Worm (Caenorhabditis elegans) whole organism, L1 larva: ENCODE data around the gene ssp-36.

Source experiments
- C34B4.2 ChIP-seq: sonication (generic microtip); optimal IDR thresholded peaks from 2 replicates; lab custom pipeline; 2017; ENCODE audit warnings: mild to moderate bottlenecking, missing genetic modification characterization, missing compliant biosample characterization
- Y116A8C.19 ChIP-seq: sonication (generic microtip); optimal IDR thresholded peaks from 2 replicates; lab custom pipeline; 2016; ENCODE audit warnings: missing compliant biosample characterization, missing genetic modification characterization, borderline replicate concordance
- aly-2 ChIP-seq: fragments of 150-350 bp; optimal IDR thresholded peaks from 2 replicates; lab custom pipeline; 2014; ENCODE audit warnings: missing biosample characterization, missing genetic modification characterization
- ama-1 ChIP-seq: fragments of 150-350 bp; optimal IDR thresholded peaks from 2 replicates; lab custom pipeline; 2014
- blmp-1 ChIP-seq: fragments of 150-350 bp; optimal IDR thresholded peaks from 2 replicates; lab custom pipeline; 2014; ENCODE audit warnings: missing biosample characterization, missing genetic modification characterization
- ceh-63 ChIP-seq: fragments of 200-800 bp; sonication (Bioruptor generic); optimal IDR thresholded peaks from 2 replicates; lab custom pipeline; 2018; ENCODE audit warnings: mild to moderate bottlenecking, missing genetic modification characterization, missing compliant biosample characterization
- ceh-82 ChIP-seq, 3 experiments: fragments of 150-350 bp in 1 of 3; sonication (generic microtip) in 2 of 3; optimal IDR thresholded peaks; 2 replicates each; lab custom pipeline; 2014 to 2017; ENCODE audit warnings: missing biosample characterization in 3 of 3, missing genetic modification characterization in 3 of 3
- ces-1 ChIP-seq: fragments of 150-350 bp; optimal IDR thresholded peaks from 2 replicates; lab custom pipeline; 2014; ENCODE audit warnings: missing biosample characterization, missing genetic modification reagents, missing genetic modification characterization
- dpl-1 ChIP-seq, 3 experiments: fragments of 150-350 bp in 2 of 3; sonication (generic microtip) in 1 of 3; optimal IDR thresholded peaks; 2 replicates each; lab custom pipeline; 2014 to 2017; ENCODE audit warnings: missing biosample characterization in 3 of 3, missing genetic modification characterization in 3 of 3, missing genetic modification reagents in 3 of 3
- dsc-1 ChIP-seq: sonication (generic microtip); optimal IDR thresholded peaks from 2 replicates; lab custom pipeline; 2016; ENCODE audit warnings: mild to moderate bottlenecking, missing genetic modification characterization, missing compliant biosample characterization
- efl-1 ChIP-seq, 4 experiments: fragments of 150-350 bp; optimal IDR thresholded peaks in 3 of 4; peaks in 1 of 4; 1 replicate in 1 of 4; 2 replicates in 3 of 4; lab custom pipeline; 2014; ENCODE audit warnings: missing biosample characterization in 2 of 4, missing genetic modification characterization in 2 of 4, missing genetic modification reagents in 2 of 4
- elt-2 ChIP-seq: sonication (generic microtip); optimal IDR thresholded peaks from 2 replicates; lab custom pipeline; 2016; ENCODE audit warnings: missing genetic modification characterization, mild to moderate bottlenecking, inconsistent platforms, missing compliant biosample characterization, missing genetic modification reagents
- elt-3 ChIP-seq, 6 experiments: fragments of 150-350 bp in 1 of 6; sonication (generic microtip); optimal IDR thresholded peaks; 2 replicates each; lab custom pipeline; 2017 to 2018; ENCODE audit warnings: missing biosample characterization in 6 of 6, missing genetic modification characterization in 6 of 6, inconsistent platforms in 1 of 6
- ets-5 ChIP-seq: fragments of 200-800 bp; sonication (Bioruptor generic); IDR thresholded peaks from 2 replicates; pipeline ENCODE4 v1.3.6; 2022; ENCODE audit warnings: missing genetic modification characterization, missing compliant biosample characterization
- fkh-4 ChIP-seq: sonication (generic microtip); optimal IDR thresholded peaks from 2 replicates; lab custom pipeline; 2016; ENCODE audit warnings: missing compliant biosample characterization, missing genetic modification characterization, borderline replicate concordance
- fos-1 ChIP-seq: fragments of 150-350 bp; optimal IDR thresholded peaks from 2 replicates; lab custom pipeline; 2014; ENCODE audit warnings: missing biosample characterization, missing genetic modification characterization
- grh-1 ChIP-seq: fragments of 200-800 bp; sonication (Bioruptor generic); IDR thresholded peaks from 2 replicates; pipeline ENCODE4 v1.3.6; 2022; ENCODE audit warnings: missing genetic modification reagents, missing genetic modification characterization, missing compliant biosample characterization
- hlh-17 ChIP-seq: fragments of 200-800 bp; sonication (Bioruptor generic); optimal IDR thresholded peaks from 2 replicates; lab custom pipeline; 2018; ENCODE audit warnings: missing genetic modification characterization, mild to moderate bottlenecking, missing compliant biosample characterization, moderate library complexity, borderline replicate concordance
- hlh-4 ChIP-seq: sonication (generic microtip); optimal IDR thresholded peaks from 2 replicates; lab custom pipeline; 2016; ENCODE audit warnings: mild to moderate bottlenecking, missing genetic modification characterization, missing compliant biosample characterization
- irx-1 ChIP-seq: sonication (generic microtip); optimal IDR thresholded peaks from 2 replicates; lab custom pipeline; 2016; ENCODE audit warnings: missing genetic modification characterization, missing compliant biosample characterization
- jun-1 ChIP-seq: fragments of 150-350 bp; optimal IDR thresholded peaks from 2 replicates; lab custom pipeline; 2014; ENCODE audit warnings: missing biosample characterization, missing genetic modification reagents, missing genetic modification characterization
- lin-13 ChIP-seq: fragments of 150-350 bp; optimal IDR thresholded peaks from 2 replicates; lab custom pipeline; 2014; ENCODE audit warnings: missing biosample characterization, missing genetic modification reagents, missing genetic modification characterization
- lin-15B ChIP-seq: fragments of 150-350 bp; sonication (generic microtip); optimal IDR thresholded peaks from 3 replicates; lab custom pipeline; 2014; ENCODE audit warnings: missing biosample characterization, missing genetic modification characterization
- lin-39 ChIP-seq: fragments of 150-350 bp; optimal IDR thresholded peaks from 2 replicates; lab custom pipeline; 2014; ENCODE audit warnings: missing biosample characterization, missing genetic modification reagents, missing genetic modification characterization
- lsy-2 ChIP-seq, 2 experiments: fragments of 150-350 bp; optimal IDR thresholded peaks; 2 replicates each; lab custom pipeline; 2014; ENCODE audit warnings: missing biosample characterization in 2 of 2, missing genetic modification characterization in 2 of 2
- mab-9 ChIP-seq: fragments of 200-800 bp; sonication (Bioruptor generic); IDR thresholded peaks from 2 replicates; pipeline ENCODE4 v1.3.6; 2022; ENCODE audit warnings: missing genetic modification reagents, missing genetic modification characterization, missing compliant biosample characterization
- mdl-1 ChIP-seq, 2 experiments: fragments of 150-350 bp; optimal IDR thresholded peaks; 2 replicates each; lab custom pipeline; 2014 to 2017; ENCODE audit warnings: missing biosample characterization in 2 of 2, missing genetic modification characterization in 2 of 2, inconsistent platforms in 1 of 2
- mef-2 ChIP-seq: fragments of 150-350 bp; optimal IDR thresholded peaks from 2 replicates; lab custom pipeline; 2014; ENCODE audit warnings: missing biosample characterization, missing genetic modification characterization
- nhr-11 ChIP-seq: fragments of 150-350 bp; optimal IDR thresholded peaks from 2 replicates; lab custom pipeline; 2014; ENCODE audit warnings: missing biosample characterization, missing genetic modification characterization
- nhr-12 ChIP-seq: sonication (generic microtip); optimal IDR thresholded peaks from 2 replicates; lab custom pipeline; 2017; ENCODE audit warnings: missing biosample characterization, missing genetic modification characterization
- nhr-19 ChIP-seq: fragments of 200-800 bp; sonication (Bioruptor generic); conservative IDR thresholded peaks from 2 replicates; pipeline ENCODE4 v1.3.6; 2022; ENCODE audit warnings: missing genetic modification characterization, missing compliant biosample characterization
- nhr-20 ChIP-seq: sonication (generic microtip); optimal IDR thresholded peaks from 2 replicates; lab custom pipeline; 2016; ENCODE audit warnings: mild to moderate bottlenecking, missing genetic modification characterization, missing compliant biosample characterization
- nhr-237 ChIP-seq: fragments of 150-350 bp; optimal IDR thresholded peaks from 2 replicates; lab custom pipeline; 2014; ENCODE audit warnings: missing biosample characterization, missing genetic modification characterization
- nhr-71 ChIP-seq: sonication (generic microtip); optimal IDR thresholded peaks from 2 replicates; lab custom pipeline; 2016; ENCODE audit warnings: mild to moderate bottlenecking, missing genetic modification characterization, moderate library complexity, missing compliant biosample characterization
- nhr-76 ChIP-seq: sonication (generic microtip); optimal IDR thresholded peaks from 2 replicates; lab custom pipeline; 2017; ENCODE audit warnings: missing biosample characterization, missing genetic modification characterization
- nhr-77 ChIP-seq: fragments of 150-350 bp; optimal IDR thresholded peaks from 2 replicates; lab custom pipeline; 2014; ENCODE audit warnings: missing biosample characterization, missing genetic modification characterization
- nhr-84 ChIP-seq: sonication (generic microtip); optimal IDR thresholded peaks from 2 replicates; lab custom pipeline; 2017; ENCODE audit warnings: missing biosample characterization, missing genetic modification characterization
- nhr-85 ChIP-seq: sonication (generic microtip); peaks from one replicate; lab custom pipeline; 2016; ENCODE audit warnings: missing genetic modification characterization, inconsistent platforms, missing compliant biosample characterization
- nhr-90 ChIP-seq: sonication (generic microtip); optimal IDR thresholded peaks from 2 replicates; lab custom pipeline; 2016; ENCODE audit warnings: mild to moderate bottlenecking, missing genetic modification characterization, missing compliant biosample characterization; ENCODE audit not compliant: poor library complexity
- pqm-1 ChIP-seq: sonication (generic microtip); optimal IDR thresholded peaks from 3 replicates; lab custom pipeline; 2017; ENCODE audit warnings: missing biosample characterization, missing genetic modification characterization
- rnt-1 ChIP-seq: sonication (generic microtip); optimal IDR thresholded peaks from 2 replicates; lab custom pipeline; 2016; ENCODE audit warnings: mild to moderate bottlenecking, missing genetic modification characterization, moderate library complexity, missing compliant biosample characterization
- skn-1 ChIP-seq: fragments of 150-350 bp; optimal IDR thresholded peaks from 2 replicates; lab custom pipeline; 2014; ENCODE audit warnings: missing biosample characterization, missing genetic modification characterization
- snpc-4 ChIP-seq: fragments of 150-350 bp; optimal IDR thresholded peaks from 2 replicates; lab custom pipeline; 2014; ENCODE audit warnings: missing biosample characterization, missing genetic modification characterization
- snu-23 ChIP-seq: sonication (generic microtip); optimal IDR thresholded peaks from 2 replicates; lab custom pipeline; 2016; ENCODE audit warnings: missing genetic modification characterization, missing compliant biosample characterization
- sox-4 ChIP-seq: sonication (generic microtip); optimal IDR thresholded peaks from 2 replicates; lab custom pipeline; 2016; ENCODE audit warnings: missing genetic modification characterization, missing compliant biosample characterization
- sptf-1 ChIP-seq: fragments of 150-350 bp; optimal IDR thresholded peaks from 2 replicates; lab custom pipeline; 2014; ENCODE audit warnings: missing biosample characterization, missing genetic modification characterization
- swsn-7 ChIP-seq: sonication (generic microtip); optimal IDR thresholded peaks from 2 replicates; lab custom pipeline; 2016; ENCODE audit warnings: missing genetic modification characterization, missing compliant biosample characterization
- unc-130 ChIP-seq: fragments of 150-350 bp; optimal IDR thresholded peaks from 2 replicates; lab custom pipeline; 2017; ENCODE audit warnings: missing biosample characterization, missing genetic modification characterization, inconsistent platforms
- unc-30 ChIP-seq: sonication (generic microtip); optimal IDR thresholded peaks from 2 replicates; lab custom pipeline; 2017; ENCODE audit warnings: missing biosample characterization, missing genetic modification characterization
- unc-98 ChIP-seq: fragments of 200-800 bp; sonication (Bioruptor generic); IDR thresholded peaks from 2 replicates; pipeline ENCODE4 v1.3.6; 2022; ENCODE audit warnings: missing genetic modification characterization, missing compliant biosample characterization
- vab-15 ChIP-seq: sonication (generic microtip); optimal IDR thresholded peaks from 2 replicates; lab custom pipeline; 2017; ENCODE audit warnings: missing genotype, mild to moderate bottlenecking, missing genetic modification characterization, missing compliant biosample characterization
- xbp-1 ChIP-seq: sonication (generic microtip); optimal IDR thresholded peaks from 2 replicates; lab custom pipeline; 2016; ENCODE audit warnings: missing genetic modification characterization, missing compliant biosample characterization
- ztf-11 ChIP-seq, 2 experiments: sonication (generic microtip); optimal IDR thresholded peaks; 2 replicates each; lab custom pipeline; 2016 to 2017; ENCODE audit warnings: missing genetic modification characterization in 2 of 2, missing biosample characterization in 1 of 2, missing compliant biosample characterization in 1 of 2

The ssp-36 gene

ce11 chrIV:9797304-9798003 lies 31.3 kb upstream of the ssp-36 start, which contains the start of gene T13F2.2:
T13F2.2 (minus strand) TSS chrIV:9797354.
- TF ChIP-seq C34B4.2 (tag; lab: Kevin White, UChicago) = no peak
- no peak for TF ChIP-seq lin-39 (tag; lab: Kevin White, UChicago)
- TF ChIP-seq sox-4 (tag; lab: Kevin White, UChicago) = no peak
- no peak for TF ChIP-seq nhr-76
- no peak for TF ChIP-seq hlh-4
- TF ChIP-seq nhr-11 = no peak
- TF ChIP-seq ceh-63 = no peak
- TF ChIP-seq nhr-90 = peak; percentile 56
- no peak for TF ChIP-seq ets-5 (GFP tag; lab: Robert Waterston, UW)
- TF ChIP-seq fkh-4 (tag; lab: Kevin White, UChicago) = peak; percentile 34
- no peak for TF ChIP-seq nhr-20 (tag; lab: Kevin White, UChicago)
- TF ChIP-seq elt-3 (tag; optimal IDR thresholded peaks at IDR 0.05; lab: Kevin White, UChicago) = no peak
- no peak for TF ChIP-seq unc-30
- no peak for TF ChIP-seq unc-130 (tag; lab: Kevin White, UChicago)
- no peak for TF ChIP-seq nhr-77 (tag; lab: Kevin White, UChicago)
- TF ChIP-seq mdl-1 (tag; optimal IDR thresholded peaks at IDR 0.05; lab: Kevin White, UChicago) = no peak
- TF ChIP-seq vab-15 (tag; lab: Kevin White, UChicago) = no peak
- TF ChIP-seq snu-23 (GFP tag; lab: Kevin White, UChicago) = no peak
- no peak for TF ChIP-seq nhr-237
- no peak for TF ChIP-seq snpc-4 (tag; lab: Kevin White, UChicago)
- no peak for TF ChIP-seq xbp-1 (tag; lab: Kevin White, UChicago)
- TF ChIP-seq lin-15B (tag; lab: Kevin White, UChicago) = no peak
- TF ChIP-seq nhr-84 (tag; lab: Kevin White, UChicago) = no peak
- TF ChIP-seq sptf-1 = no peak
- TF ChIP-seq skn-1 (tag; lab: Kevin White, UChicago) = no peak
- no peak for TF ChIP-seq hlh-17 (GFP tag; lab: Kevin White, UChicago)
- no peak for TF ChIP-seq unc-98
- TF ChIP-seq blmp-1 = no peak
- no peak for TF ChIP-seq Y116A8C.19
- TF ChIP-seq jun-1 (tag; lab: Kevin White, UChicago) = no peak
- TF ChIP-seq pqm-1 = no peak
- TF ChIP-seq fos-1 (tag; lab: Kevin White, UChicago) = no peak
- TF ChIP-seq elt-2 (tag; lab: Kevin White, UChicago) = peak; percentile 63
- TF ChIP-seq aly-2 (tag; lab: Kevin White, UChicago) = no peak
- TF ChIP-seq ama-1 (lab: Kevin White, UChicago) = no peak
- no peak for TF ChIP-seq nhr-85
- TF ChIP-seq nhr-71 (tag; lab: Kevin White, UChicago) = peak; percentile 24
- no peak for TF ChIP-seq lin-13 (GFP tag; lab: Kevin White, UChicago)
- no peak for TF ChIP-seq mef-2 (tag; lab: Kevin White, UChicago)
- peak; percentile 25 for TF ChIP-seq dsc-1 (tag; lab: Kevin White, UChicago)
- TF ChIP-seq nhr-19 (GFP tag; lab: Robert Waterston, UW) = no peak
- TF ChIP-seq efl-1 (optimal IDR thresholded peaks at IDR 0.05; lab: Kevin White, UChicago) = peak in 1 of 2 experiments; percentile 18
- TF ChIP-seq efl-1 (GFP tag; optimal IDR thresholded peaks at IDR 0.05 in 1 of 2; lab: Kevin White, UChicago) = peak in 1 of 2 experiments; percentile 53
- no peak for TF ChIP-seq nhr-12 (tag; lab: Kevin White, UChicago)
- peak in 2 of 3 experiments; percentile 21 to 45 for TF ChIP-seq dpl-1 (GFP tag; optimal IDR thresholded peaks at IDR 0.05; lab: Kevin White, UChicago)
- TF ChIP-seq lsy-2 (tag; optimal IDR thresholded peaks at IDR 0.05; lab: Kevin White, UChicago) = peak; percentile 8 to 38
- TF ChIP-seq mab-9 = no peak
- peak; percentile 65 for TF ChIP-seq rnt-1 (tag; lab: Kevin White, UChicago)
- peak; percentile 32 for TF ChIP-seq irx-1 (tag; lab: Kevin White, UChicago)
- TF ChIP-seq swsn-7 (tag; lab: Kevin White, UChicago) = no peak
- TF ChIP-seq ztf-11 (tag; optimal IDR thresholded peaks at IDR 0.05; lab: Kevin White, UChicago) = peak in 1 of 2 experiments; percentile 22
- TF ChIP-seq grh-1 (GFP tag; lab: Robert Waterston, UW) = no peak
- TF ChIP-seq ceh-82 (tag; optimal IDR thresholded peaks at IDR 0.05; lab: Kevin White, UChicago) = no peak
- no peak for TF ChIP-seq ces-1
